Worm (Caenorhabditis elegans): Measurements from ENCODE around the gene nas-22.

DNA sequence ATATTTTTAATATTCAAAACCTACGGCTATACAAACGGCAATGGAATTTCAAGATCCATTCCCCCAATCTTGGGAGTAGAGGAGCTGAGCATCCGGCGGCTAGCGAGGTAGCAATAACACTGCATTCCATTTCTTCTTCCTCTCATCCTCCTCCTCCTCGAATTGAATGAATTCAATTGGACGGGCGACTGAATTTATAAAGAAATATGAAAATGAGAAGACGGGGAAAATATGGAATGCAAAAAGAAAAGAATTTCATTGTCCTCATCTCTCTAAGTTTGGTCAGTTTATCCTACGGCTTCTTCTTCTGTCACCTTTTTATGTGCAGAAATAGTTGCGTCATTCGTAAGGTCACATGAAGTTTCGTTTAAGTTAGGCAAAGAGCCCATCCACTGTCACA lies 38.1 kb upstream of the nas-22 start:
- TF ChIP-seq hmbx-1 (tag; optimal IDR thresholded peaks at IDR 0.05) = no peak
- TF ChIP-seq B0310.2 (tag; optimal IDR thresholded peaks at IDR 0.05) = no peak
- TF ChIP-seq ceh-36 (tag; optimal IDR thresholded peaks at IDR 0.05) = no peak
- TF ChIP-seq hnd-1 (tag; optimal IDR thresholded peaks at IDR 0.05) = no peak
- TF ChIP-seq ama-1 (optimal IDR thresholded peaks at IDR 0.05) = no peak
- no peak for TF ChIP-seq flt-1 (GFP tag; IDR thresholded peaks at IDR 0.05)
- TF ChIP-seq ets-7 (tag; optimal IDR thresholded peaks at IDR 0.05) = no peak
- TF ChIP-seq scrt-1 (GFP tag; IDR thresholded peaks at IDR 0.05) = no peak

Data from whole organism, early embryonic.